Worm (Caenorhabditis elegans): ENCODE results near the gene nspc-10.

DNA sequence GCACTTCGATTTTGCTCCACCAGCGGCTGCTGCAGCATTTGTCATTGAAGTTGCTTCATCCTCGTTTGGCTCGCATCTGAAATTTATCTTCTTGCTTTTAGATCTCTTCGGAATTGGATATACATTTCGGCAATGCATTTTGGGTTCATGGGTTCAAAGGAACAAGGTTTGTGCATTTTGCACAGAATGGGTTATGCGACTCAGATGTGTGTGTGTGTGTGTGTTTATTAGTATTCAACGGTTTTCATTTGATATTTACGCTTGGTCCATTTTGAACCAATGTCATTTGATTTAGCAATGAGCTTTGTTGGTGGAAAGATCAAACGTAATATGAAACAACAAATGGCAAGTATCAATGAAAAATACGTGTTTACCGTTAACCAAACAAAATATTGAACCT is 32.4 kb downstream of the nspc-10 start:
- no peak for TF ChIP-seq snpc-4 (tag; optimal IDR thresholded peaks at IDR 0.05)
- no peak for TF ChIP-seq mdl-1 (tag; optimal IDR thresholded peaks at IDR 0.05)
- TF ChIP-seq ztf-11 (tag; optimal IDR thresholded peaks at IDR 0.05) = no peak
- TF ChIP-seq elt-1 (tag; optimal IDR thresholded peaks at IDR 0.05) = no peak
- no peak for TF ChIP-seq unc-39 (tag; optimal IDR thresholded peaks at IDR 0.05)
- TF ChIP-seq ama-1 (optimal IDR thresholded peaks at IDR 0.05) = no peak
- TF ChIP-seq ztf-4 (tag; optimal IDR thresholded peaks at IDR 0.05) = no peak
- TF ChIP-seq nhr-28 (tag; optimal IDR thresholded peaks at IDR 0.05) = no peak
- TF ChIP-seq zag-1 (tag; optimal IDR thresholded peaks at IDR 0.05) = no peak
- TF ChIP-seq unc-62 (GFP tag; optimal IDR thresholded peaks at IDR 0.05) = no peak
- no peak for TF ChIP-seq lin-39 (tag; optimal IDR thresholded peaks at IDR 0.05)
